Worm (Caenorhabditis elegans): ENCODE measurements around the gene F25D1.3.

DNA sequence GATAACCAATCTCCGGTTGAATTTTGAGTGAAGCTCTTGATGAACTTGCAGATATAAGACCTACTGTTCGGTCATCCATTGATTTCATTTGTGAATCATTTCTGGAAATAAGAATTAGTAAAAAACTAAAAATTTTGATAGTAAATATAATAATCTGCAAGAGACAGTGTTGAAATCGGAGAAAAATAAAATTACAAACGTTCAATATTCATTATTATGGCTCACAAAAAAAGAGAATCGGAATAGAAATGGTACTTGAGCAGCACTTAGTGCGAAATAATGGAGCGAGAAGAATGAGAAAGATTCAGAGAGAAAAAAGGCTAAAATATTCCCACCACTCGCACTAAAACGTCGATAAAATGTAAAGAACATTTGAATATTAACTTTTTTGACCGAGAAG is 47.8 kb downstream of the F25D1.3 start, which contains the start of gene vps-54:
- TF ChIP-seq flt-1 (GFP tag; IDR thresholded peaks at IDR 0.05) (no peak), sea-1 (GFP tag; conservative IDR thresholded peaks at IDR 0.05) (no peak), hmbx-1 (tag; optimal IDR thresholded peaks at IDR 0.05) (no peak), ama-1 (optimal IDR thresholded peaks at IDR 0.05) (no peak), pes-1 (GFP tag; IDR thresholded peaks at IDR 0.05) (no peak), tra-4 (tag; optimal IDR thresholded peaks at IDR 0.05) (no peak), scrt-1 (GFP tag; IDR thresholded peaks at IDR 0.05) (no peak), tbx-11 (GFP tag; IDR thresholded peaks at IDR 0.05) (no peak), F13C5.2 (tag; optimal IDR thresholded peaks at IDR 0.05) (no peak), aly-1 (tag; optimal IDR thresholded peaks at IDR 0.05) (no peak), hmg-4 (GFP tag; optimal IDR thresholded peaks at IDR 0.05) (no peak), B0310.2 (tag; optimal IDR thresholded peaks at IDR 0.05) (no peak), ceh-13 (GFP tag; optimal IDR thresholded peaks at IDR 0.05) (no peak), hnd-1 (tag; optimal IDR thresholded peaks at IDR 0.05) (no peak)
